Fruit fly (Drosophila melanogaster): ENCODE results near the gene Snmp1.

Snmp1 gene

dm6 chr3R:21140458-21140857, 27.5 kb downstream of the Snmp1 start, which contains the start of gene SNF4Agamma (continued):
- TF ChIP-seq Elba2 (GFP tag; optimal IDR thresholded peaks at IDR 0.05) (no peak), CG32532 (GFP tag; IDR thresholded peaks at IDR 0.05) (peak; percentile 48), Eip74EF (GFP tag; optimal IDR thresholded peaks at IDR 0.05) (no peak), pzg (GFP tag; optimal IDR thresholded peaks at IDR 0.05) (peak; percentile 72), CG1529 (GFP tag; optimal IDR thresholded peaks at IDR 0.05) (no peak), CG7839 (tag; optimal IDR thresholded peaks at IDR 0.05) (peak; percentile 19), CG8924 (tag; optimal IDR thresholded peaks at IDR 0.05) (no peak), CG31388 (GFP tag; optimal IDR thresholded peaks at IDR 0.05) (no peak), CoRest (tag; optimal IDR thresholded peaks at IDR 0.05) (peak; percentile 56), unpg (GFP tag; optimal IDR thresholded peaks at IDR 0.05) (no peak), mam (GFP tag; optimal IDR thresholded peaks at IDR 0.05) (no peak), tio (GFP tag; optimal IDR thresholded peaks at IDR 0.05) (no peak), gcm2 (GFP tag; optimal IDR thresholded peaks at IDR 0.05) (no peak), vfl (GFP tag; optimal IDR thresholded peaks at IDR 0.05) (peak; percentile 15), seq (GFP tag; IDR thresholded peaks at IDR 0.05) (0 out of 2 replicates have a peak, but pooled peaks have one; percentile 12), salm (tag; optimal IDR thresholded peaks at IDR 0.05) (no peak), Vsx1 (GFP tag; optimal IDR thresholded peaks at IDR 0.05) (no peak), CG17359 (tag; optimal IDR thresholded peaks at IDR 0.05) (no peak), Deaf1 (tag; optimal IDR thresholded peaks at IDR 0.05) (no peak), CG9727 (GFP tag; optimal IDR thresholded peaks at IDR 0.05) (no peak), CG7556 (GFP tag; optimal IDR thresholded peaks at IDR 0.05) (no peak), btn (GFP tag; optimal IDR thresholded peaks at IDR 0.05) (no peak), Abd-B (GFP tag; optimal IDR thresholded peaks at IDR 0.05) (peak; percentile 70), CG31441 (GFP tag; IDR thresholded peaks at IDR 0.05) (no peak), Bdp1 (GFP tag; optimal IDR thresholded peaks at IDR 0.05) (no peak), Doc2 (GFP tag; IDR thresholded peaks at IDR 0.05) (no peak), CG13775 (GFP tag; optimal IDR thresholded peaks at IDR 0.05) (no peak), Bgb (GFP tag; IDR thresholded peaks at IDR 0.05; ENCODE audit: partially characterized antibody) (peak; percentile 76), CG1233 (GFP tag; optimal IDR thresholded peaks at IDR 0.05) (no peak), Sox102F (GFP tag; optimal IDR thresholded peaks at IDR 0.05) (no peak), CG11456 (GFP tag; IDR thresholded peaks at IDR 0.05) (no peak), Fer3 (tag; optimal IDR thresholded peaks at IDR 0.05) (no peak), usp (GFP tag; optimal IDR thresholded peaks at IDR 0.05) (no peak), Ssrp (tag; optimal IDR thresholded peaks at IDR 0.05) (no peak), CG9876 (GFP tag; optimal IDR thresholded peaks at IDR 0.05) (no peak), Pdp1 (GFP tag; optimal IDR thresholded peaks at IDR 0.05) (peak in 1 of 2 experiments; percentile 24), ap (GFP tag; IDR thresholded peaks at IDR 0.05) (no peak), Dref (GFP tag; IDR thresholded peaks at IDR 0.05) (peak; percentile 63), CG13624 (GFP tag; optimal IDR thresholded peaks at IDR 0.05) (no peak), Neu2 (GFP tag; optimal IDR thresholded peaks at IDR 0.05; ENCODE audit: borderline replicate concordance) (no peak), Fer2 (tag; optimal IDR thresholded peaks at IDR 0.05) (no peak), en (GFP tag; optimal IDR thresholded peaks at IDR 0.05) (no peak), Atf3 (GFP tag; optimal IDR thresholded peaks at IDR 0.05) (no peak), sd (tag; optimal IDR thresholded peaks at IDR 0.05) (peak; percentile 3), Oli (tag; optimal IDR thresholded peaks at IDR 0.05) (no peak), Drgx (GFP tag; IDR thresholded peaks at IDR 0.05) (no peak), chn (GFP tag; optimal IDR thresholded peaks at IDR 0.05) (no peak), CG6654 (GFP tag; optimal IDR thresholded peaks at IDR 0.05) (no peak), Chrac-16 (GFP tag; optimal IDR thresholded peaks at IDR 0.05) (peak; percentile 5), Kr (GFP tag; optimal IDR thresholded peaks at IDR 0.05) (no peak), CG4707 (GFP tag; optimal IDR thresholded peaks at IDR 0.05) (no peak)
